Worm (Caenorhabditis elegans) whole organism, early embryonic: ENCODE measurements around the gene F15H10.12.

ENCODE experiments used
- B0310.2 ChIP-seq: sonication (generic microtip); optimal IDR thresholded peaks from 2 replicates; lab custom pipeline; 2016; ENCODE audit warnings: mild to moderate bottlenecking, missing genetic modification characterization, missing compliant biosample characterization
- ceh-13 ChIP-seq: fragments of 200-800 bp; sonication (Bioruptor generic); optimal IDR thresholded peaks from 2 replicates; lab custom pipeline; 2018; ENCODE audit warnings: mild to moderate bottlenecking, missing genetic modification characterization, missing compliant biosample characterization

- no peak for TF ChIP-seq B0310.2 (tag; lab: Kevin White, UChicago)
- TF ChIP-seq ceh-13 (GFP tag; lab: Kevin White, UChicago): no peak
These were observed 47.4 kb upstream of the F15H10.12 start, which contains the start of gene F22E12.1 for ce11 chrV:10457247-10457646.
